Worm (Caenorhabditis elegans): ENCODE data around the gene ncx-6.

DNA sequence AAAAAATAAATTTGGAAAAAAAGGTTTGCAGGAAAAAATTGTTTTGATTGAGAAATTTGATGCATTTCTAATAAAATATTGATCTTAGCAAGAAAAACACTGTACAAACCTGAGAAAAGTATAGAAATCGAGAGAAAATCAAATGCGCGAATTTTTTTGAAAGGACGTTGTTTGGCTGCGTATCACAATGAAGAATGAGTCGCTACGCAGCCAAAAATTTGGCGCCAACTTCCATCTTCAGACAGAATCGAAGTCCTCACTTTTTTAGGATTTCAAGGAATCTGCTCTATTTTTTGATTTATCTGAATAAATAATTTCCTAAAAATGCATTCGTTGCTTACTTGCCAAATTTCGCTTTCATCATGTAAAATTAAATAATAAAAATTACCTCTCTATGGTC is 32.9 kb upstream of the ncx-6 start:
- TF ChIP-seq nhr-28 (tag; optimal IDR thresholded peaks at IDR 0.05) (no peak), snpc-4 (tag; optimal IDR thresholded peaks at IDR 0.05) (no peak), fkh-2 (tag; optimal IDR thresholded peaks at IDR 0.05) (no peak), zag-1 (tag; optimal IDR thresholded peaks at IDR 0.05) (no peak)

All from whole organism, L3 larva.